Worm (Caenorhabditis elegans) whole organism, early embryonic: Measurements from ENCODE around the gene ccnk-1.

Experiments used
- F13C5.2 ChIP-seq: sonication (generic microtip); optimal IDR thresholded peaks from 2 replicates; lab custom pipeline; 2017; ENCODE audit warnings: mild to moderate bottlenecking, missing genetic modification characterization, inconsistent platforms, missing compliant biosample characterization
- ama-1 ChIP-seq: fragments of 150-350 bp; optimal IDR thresholded peaks from 2 replicates; lab custom pipeline; 2014
- ceh-36 ChIP-seq: sonication (generic microtip); optimal IDR thresholded peaks from 2 replicates; lab custom pipeline; 2016; ENCODE audit warnings: missing genetic modification characterization, inconsistent platforms, missing compliant biosample characterization
- flt-1 ChIP-seq: fragments of 200-800 bp; sonication (Bioruptor generic); IDR thresholded peaks from 2 replicates; pipeline ENCODE4 v1.3.6; 2022; ENCODE audit warnings: missing genetic modification characterization, missing compliant biosample characterization
- hmg-4 ChIP-seq: fragments of 200-800 bp; sonication (Bioruptor generic); optimal IDR thresholded peaks from 2 replicates; lab custom pipeline; 2018; ENCODE audit warnings: mild to moderate bottlenecking, missing genetic modification characterization, missing compliant biosample characterization
- hnd-1 ChIP-seq: sonication (generic microtip); optimal IDR thresholded peaks from 2 replicates; lab custom pipeline; 2016; ENCODE audit warnings: missing genetic modification characterization, missing compliant biosample characterization
- pes-1 ChIP-seq: fragments of 200-800 bp; sonication (Bioruptor generic); IDR thresholded peaks from 2 replicates; pipeline ENCODE4 v1.3.6; 2022; ENCODE audit warnings: missing genetic modification reagents, missing genetic modification characterization, missing compliant biosample characterization
- tbx-11 ChIP-seq: fragments of 200-800 bp; sonication (Bioruptor generic); IDR thresholded peaks from 2 replicates; pipeline ENCODE4 v1.3.6; 2022; ENCODE audit warnings: missing genetic modification characterization, missing compliant biosample characterization

DNA sequence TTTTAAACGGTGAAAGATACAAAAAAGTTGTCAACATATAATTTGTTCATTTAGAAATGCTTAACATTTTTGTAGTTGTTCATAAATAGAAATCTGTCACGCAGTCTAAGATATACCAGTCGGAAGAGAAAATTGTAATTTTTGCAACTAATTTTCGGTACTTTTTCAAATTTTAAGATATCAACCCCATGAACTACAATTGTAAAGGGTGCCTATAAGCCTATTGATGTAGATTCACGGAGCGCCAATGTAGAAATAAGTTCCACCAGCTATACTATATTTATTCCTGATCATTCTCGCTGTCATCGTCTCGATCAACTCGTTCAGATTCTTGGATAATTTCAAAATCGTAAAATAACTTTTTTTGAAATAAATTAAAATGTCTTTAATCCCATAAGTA, 17.4 kb upstream of the ccnk-1 start:
- TF ChIP-seq ama-1 (lab: Kevin White, UChicago) (no peak), F13C5.2 (tag; lab: Kevin White, UChicago) (no peak), tbx-11 (GFP tag; lab: Robert Waterston, UW) (no peak), hnd-1 (tag; lab: Kevin White, UChicago) (no peak), flt-1 (no peak), ceh-36 (no peak), pes-1 (GFP tag; lab: Robert Waterston, UW) (no peak), hmg-4 (no peak)
